Fruit fly (Drosophila melanogaster) whole organism, embryonic: ENCODE results near the gene CG12301.

Experiments used
- B-H1 ChIP-seq: fragments of 200-800 bp; sonication (Bioruptor generic); IDR thresholded peaks from 3 replicates; pipeline ENCODE4 v1.3.6; 2022; ENCODE audit warnings: missing biosample characterization, missing genetic modification characterization
- Blimp-1 ChIP-seq: fragments of 200-800 bp; sonication (Bioruptor generic); optimal IDR thresholded peaks from 3 replicates; lab custom pipeline; 2018; ENCODE audit warnings: missing biosample characterization, missing genetic modification characterization, mild to moderate bottlenecking, moderate library complexity, missing genetic modification reagents
- Bteb2 ChIP-seq: fragments of 200-800 bp; sonication (Bioruptor generic); optimal IDR thresholded peaks from 2 replicates; lab custom pipeline; 2016; ENCODE audit warnings: missing biosample characterization, missing genetic modification characterization
- CG12299 ChIP-seq: fragments of 200-800 bp; sonication (Bioruptor generic); optimal IDR thresholded peaks from 2 replicates; lab custom pipeline; 2018; ENCODE audit warnings: missing biosample characterization, mild to moderate bottlenecking, missing genetic modification characterization
- CG1233 ChIP-seq: fragments of 200-800 bp; sonication (Bioruptor generic); optimal IDR thresholded peaks from 4 replicates; lab custom pipeline; 2018; ENCODE audit warnings: missing biosample characterization, mild to moderate bottlenecking, missing genetic modification characterization
- CG13624 ChIP-seq: fragments of 200-800 bp; sonication (Bioruptor generic); optimal IDR thresholded peaks from 2 replicates; lab custom pipeline; 2016; ENCODE audit warnings: missing biosample characterization, missing genetic modification characterization
- CG14050 ChIP-seq: fragments of 200-800 bp; sonication (Bioruptor generic); IDR thresholded peaks from 3 replicates; pipeline ENCODE4 v1.3.6; 2022; ENCODE audit warnings: missing biosample characterization, missing genetic modification characterization
- CG14710 ChIP-seq: fragments of 200-800 bp; sonication (Bioruptor generic); optimal IDR thresholded peaks from 3 replicates; lab custom pipeline; 2019; ENCODE audit warnings: missing biosample characterization, mild to moderate bottlenecking, missing genetic modification characterization, moderate library complexity
- CG16863 ChIP-seq: fragments of 200-800 bp; sonication (Bioruptor generic); optimal IDR thresholded peaks from 3 replicates; lab custom pipeline; 2016; ENCODE audit warnings: missing biosample characterization, missing genetic modification characterization
- CG2120 ChIP-seq: fragments of 200-800 bp; sonication (Bioruptor generic); optimal IDR thresholded peaks from 3 replicates; lab custom pipeline; 2016; ENCODE audit warnings: missing biosample characterization, missing genetic modification characterization
- CG32532 ChIP-seq: fragments of 200-800 bp; sonication (Bioruptor generic); IDR thresholded peaks from 2 replicates; pipeline ENCODE4 v1.3.6; 2022; ENCODE audit warnings: missing biosample characterization, missing genetic modification characterization
- CG34422 ChIP-seq: fragments of 200-800 bp; sonication (Bioruptor generic); IDR thresholded peaks from 3 replicates; pipeline ENCODE4 v1.3.6; 2022; ENCODE audit warnings: missing biosample characterization, missing genetic modification characterization
- CG4730 ChIP-seq: fragments of 200-800 bp; sonication (Bioruptor generic); IDR thresholded peaks from 2 replicates; pipeline ENCODE4 v1.3.6; 2022; ENCODE audit warnings: missing biosample characterization, missing genetic modification characterization
- CG4854 ChIP-seq: fragments of 200-800 bp; sonication (Bioruptor generic); optimal IDR thresholded peaks from 2 replicates; lab custom pipeline; 2016; ENCODE audit warnings: missing biosample characterization, missing genetic modification characterization, inconsistent platforms
- CG6654 ChIP-seq: fragments of 200-800 bp; sonication (Bioruptor generic); optimal IDR thresholded peaks from 2 replicates; lab custom pipeline; 2017; ENCODE audit warnings: missing biosample characterization, mild to moderate bottlenecking, missing genetic modification characterization
- CG6689 ChIP-seq: fragments of 200-800 bp; sonication (Bioruptor generic); IDR thresholded peaks from 2 replicates; pipeline ENCODE4 v1.3.6; 2022; ENCODE audit warnings: missing biosample characterization, missing genetic modification characterization
- CG8388 ChIP-seq: fragments of 200-800 bp; sonication (Bioruptor generic); optimal IDR thresholded peaks from 2 replicates; lab custom pipeline; 2019; ENCODE audit warnings: missing biosample characterization, mild to moderate bottlenecking, missing genetic modification characterization, moderate library complexity
- CG8765 ChIP-seq: fragments of 200-800 bp; sonication (Bioruptor generic); IDR thresholded peaks from 2 replicates; pipeline ENCODE4 v1.3.6; 2022; ENCODE audit warnings: missing biosample characterization, missing genetic modification characterization
- CG8944 ChIP-seq: fragments of 200-800 bp; sonication (Bioruptor generic); optimal IDR thresholded peaks from 3 replicates; lab custom pipeline; 2016; ENCODE audit warnings: missing biosample characterization, missing genetic modification characterization
- D19A ChIP-seq: fragments of 200-800 bp; optimal IDR thresholded peaks from 3 replicates; lab custom pipeline; 2019; ENCODE audit warnings: missing biosample characterization, mild to moderate bottlenecking, missing genetic modification characterization, moderate library complexity
- Ets97D ChIP-seq: fragments of 200-800 bp; sonication (Bioruptor generic); optimal IDR thresholded peaks from 3 replicates; lab custom pipeline; 2016; ENCODE audit warnings: missing biosample characterization, missing genetic modification characterization
- Hr51 ChIP-seq, 2 experiments: fragments of 200-800 bp; sonication (Bioruptor generic); optimal IDR thresholded peaks; 2 replicates in 1 of 2; 3 replicates in 1 of 2; lab custom pipeline; 2016 to 2018; ENCODE audit warnings: missing biosample characterization in 2 of 2, missing genetic modification characterization in 2 of 2, mild to moderate bottlenecking in 1 of 2, moderate library complexity in 1 of 2
- Mrtf ChIP-seq: fragments of 200-800 bp; sonication (Bioruptor generic); IDR thresholded peaks from 3 replicates; pipeline ENCODE4 v1.3.6; 2022; ENCODE audit warnings: missing biosample characterization, missing genetic modification characterization
- Rfx ChIP-seq: fragments of 200-800 bp; sonication (Bioruptor generic); IDR thresholded peaks from 2 replicates; pipeline ENCODE4 v1.3.6; 2022; ENCODE audit warnings: missing biosample characterization, missing genetic modification characterization
- Six4 ChIP-seq: fragments of 200-800 bp; sonication (Bioruptor generic); optimal IDR thresholded peaks from 2 replicates; lab custom pipeline; 2016; ENCODE audit warnings: missing biosample characterization, missing genetic modification characterization
- Sox102F ChIP-seq: fragments of 200-800 bp; sonication (Bioruptor generic); optimal IDR thresholded peaks from 2 replicates; lab custom pipeline; 2018; ENCODE audit warnings: missing biosample characterization, mild to moderate bottlenecking, missing genetic modification characterization, moderate library complexity
- Xrp1 ChIP-seq: fragments of 200-800 bp; sonication (Bioruptor generic); IDR thresholded peaks from 2 replicates; pipeline ENCODE4 v1.3.6; 2022; ENCODE audit warnings: missing biosample characterization, missing genetic modification characterization
- ase ChIP-seq: fragments of 200-800 bp; sonication (Bioruptor generic); IDR thresholded peaks from 3 replicates; pipeline ENCODE4 v1.3.6; 2022; ENCODE audit warnings: missing biosample characterization, missing genetic modification characterization
- bcd ChIP-seq: fragments of 200-800 bp; sonication (Bioruptor generic); optimal IDR thresholded peaks from 2 replicates; lab custom pipeline; 2017; ENCODE audit warnings: missing biosample characterization, mild to moderate bottlenecking, missing genetic modification characterization
- bsh ChIP-seq, 2 experiments: fragments of 200-800 bp; sonication (Bioruptor generic); optimal IDR thresholded peaks; 2 replicates each; lab custom pipeline; 2017 to 2018; ENCODE audit warnings: mild to moderate bottlenecking in 2 of 2, missing biosample characterization in 2 of 2, missing genetic modification characterization in 2 of 2, moderate library complexity in 1 of 2
- chm ChIP-seq: fragments of 200-800 bp; sonication (Bioruptor generic); IDR thresholded peaks from 2 replicates; pipeline ENCODE4 v1.3.6; 2022; ENCODE audit warnings: missing biosample characterization, missing genetic modification characterization
- ci ChIP-seq: fragments of 200-800 bp; sonication (Bioruptor generic); IDR thresholded peaks from 3 replicates; pipeline ENCODE4 v1.3.6; 2022; ENCODE audit warnings: missing biosample characterization, missing genetic modification characterization
- dysf ChIP-seq: fragments of 200-800 bp; sonication (Bioruptor generic); IDR thresholded peaks from 3 replicates; pipeline ENCODE4 v1.3.6; 2022; ENCODE audit warnings: missing biosample characterization, missing genetic modification characterization
- gem ChIP-seq: fragments of 200-800 bp; sonication (Bioruptor generic); optimal IDR thresholded peaks from 2 replicates; lab custom pipeline; 2019; ENCODE audit warnings: missing biosample characterization, mild to moderate bottlenecking, missing genetic modification characterization, moderate library complexity
- gfzf ChIP-seq: fragments of 200-800 bp; sonication (Bioruptor generic); optimal IDR thresholded peaks from 2 replicates; lab custom pipeline; 2016; ENCODE audit warnings: missing biosample characterization, mild to moderate bottlenecking, missing genetic modification characterization, moderate library complexity
- grn ChIP-seq: fragments of 200-800 bp; sonication (Bioruptor generic); optimal IDR thresholded peaks from 3 replicates; lab custom pipeline; 2017; ENCODE audit warnings: missing biosample characterization, missing genetic modification characterization
- hbn ChIP-seq: fragments of 200-800 bp; sonication (Bioruptor generic); IDR thresholded peaks from 2 replicates; pipeline ENCODE4 v1.3.6; 2022; ENCODE audit warnings: missing biosample characterization, missing genetic modification characterization; ENCODE audit not compliant: partially characterized antibody
- hkb ChIP-seq, 2 experiments: fragments of 200-800 bp in 1 of 2; fragments of >200 bp in 1 of 2; sonication (Bioruptor generic) in 1 of 2; IDR thresholded peaks in 1 of 2; optimal IDR thresholded peaks in 1 of 2; 2 replicates each; pipeline versions ENCODE4 v1.3.6 to Lab custom; 2017 to 2022; ENCODE audit warnings: missing biosample characterization in 1 of 2, missing genetic modification characterization in 1 of 2
- lab ChIP-seq: fragments of 200-800 bp; sonication (Bioruptor generic); optimal IDR thresholded peaks from 3 replicates; lab custom pipeline; 2017; ENCODE audit warnings: missing biosample characterization, missing genetic modification characterization, mild to moderate bottlenecking, moderate library complexity, missing genetic modification reagents
- lmd ChIP-seq: fragments of 200-800 bp; sonication (Bioruptor generic); IDR thresholded peaks from 2 replicates; pipeline ENCODE4 v1.3.6; 2022; ENCODE audit warnings: missing biosample characterization, missing genetic modification characterization
- nerfin-2 ChIP-seq: fragments of 200-800 bp; sonication (Bioruptor generic); IDR thresholded peaks from 2 replicates; pipeline ENCODE4 v1.3.6; 2022; ENCODE audit warnings: missing biosample characterization, missing genetic modification characterization; ENCODE audit not compliant: partially characterized antibody
- prd ChIP-seq, 3 experiments: fragments of >200 bp in 2 of 3; fragments of 200-800 bp in 1 of 3; sonication (Bioruptor generic) in 1 of 3; optimal IDR thresholded peaks in 2 of 3; IDR thresholded peaks in 1 of 3; 2 replicates in 2 of 3; 3 replicates in 1 of 3; pipeline versions ENCODE4 v1.3.6 to Lab custom; 2017 to 2022; ENCODE audit warnings: missing biosample characterization in 1 of 3, missing genetic modification characterization in 1 of 3
- ranshi ChIP-seq: fragments of 200-800 bp; sonication (Bioruptor generic); IDR thresholded peaks from 2 replicates; pipeline ENCODE4 v1.3.6; 2022; ENCODE audit warnings: missing biosample characterization, missing genetic modification characterization
- row ChIP-seq: fragments of 200-800 bp; sonication (Bioruptor generic); IDR thresholded peaks from 3 replicates; pipeline ENCODE4 v1.3.6; 2022; ENCODE audit warnings: missing biosample characterization, missing genetic modification characterization
- sens ChIP-seq: fragments of 200-800 bp; sonication (Bioruptor generic); peaks from one replicate; lab custom pipeline; 2016; ENCODE audit warnings: missing biosample characterization, missing genetic modification characterization
- so ChIP-seq: fragments of 200-800 bp; sonication (Bioruptor generic); IDR thresholded peaks from 3 replicates; pipeline ENCODE4 v1.3.6; 2022; ENCODE audit warnings: missing biosample characterization, missing genetic modification characterization
- stc ChIP-seq: fragments of 200-800 bp; sonication (Bioruptor generic); IDR thresholded peaks from 2 replicates; pipeline ENCODE4 v1.3.6; 2022; ENCODE audit warnings: missing biosample characterization, missing genetic modification characterization

CG12301 gene

dm6 chr3L:15594093-15594653, 13.6 kb downstream of the CG12301 start (continued):
- TF ChIP-seq CG34422 (GFP tag; lab: Robert Waterston, UW) = no peak
- TF ChIP-seq CG6654 (GFP tag; lab: Kevin White, UChicago) = no peak
- TF ChIP-seq gfzf (GFP tag; lab: Kevin White, UChicago) = no peak
- no peak for TF ChIP-seq CG4854 (GFP tag; lab: Kevin White, UChicago)
- no peak for TF ChIP-seq CG8944
- TF ChIP-seq Xrp1 (GFP tag; lab: Robert Waterston, UW) = no peak
- no peak for TF ChIP-seq hbn (GFP tag; lab: Robert Waterston, UW)
- no peak for TF ChIP-seq Mrtf (GFP tag; lab: Robert Waterston, UW)
- TF ChIP-seq bsh (GFP tag; optimal IDR thresholded peaks at IDR 0.05; lab: Kevin White, UChicago) = no peak
- no peak for TF ChIP-seq Ets97D
- TF ChIP-seq B-H1 (GFP tag; lab: Robert Waterston, UW) = no peak

- TF ChIP-seq Bteb2 (GFP tag; lab: Kevin White, UChicago) (no peak), gem (tag; lab: Kevin White, UChicago) (peak; percentile 31), prd (optimal IDR thresholded peaks at IDR 0.05; lab: Kevin White, UChicago) (no peak), prd (GFP tag; IDR thresholded peaks at IDR 0.05; lab: Robert Waterston, UW) (0 out of 3 replicates have a peak, but pooled peaks have one; percentile 26), Rfx (GFP tag; lab: Robert Waterston, UW) (peak; percentile 14; the same call in 1 of the 2 replicates), ranshi (GFP tag; lab: Robert Waterston, UW) (peak; percentile 44; the same call in 1 of the 2 replicates), CG8765 (no peak), lmd (GFP tag; lab: Robert Waterston, UW) (peak; percentile 24), bcd (GFP tag; lab: Kevin White, UChicago) (no peak), CG2120 (GFP tag; lab: Kevin White, UChicago) (peak; percentile 42), Sox102F (GFP tag; lab: Kevin White, UChicago) (peak; percentile 14), lab (GFP tag; lab: Kevin White, UChicago) (peak; percentile 29), Blimp-1 (GFP tag; lab: Kevin White, UChicago) (peak; percentile 9), CG32532 (GFP tag; lab: Robert Waterston, UW) (no peak), Hr51 (GFP tag; optimal IDR thresholded peaks at IDR 0.05; lab: Kevin White, UChicago) (peak in 1 of 2 experiments; percentile 29), grn (GFP tag; lab: Kevin White, UChicago) (peak; percentile 46), so (0 out of 3 replicates have a peak, but pooled peaks have one; percentile 26), nerfin-2 (GFP tag; lab: Robert Waterston, UW) (no peak), stc (GFP tag; lab: Robert Waterston, UW) (no peak), CG14710 (tag; lab: Kevin White, UChicago) (peak; percentile 20), CG4730 (no peak), hkb (optimal IDR thresholded peaks at IDR 0.05; lab: Kevin White, UChicago) (no peak), hkb (GFP tag; IDR thresholded peaks at IDR 0.05; lab: Robert Waterston, UW) (0 out of 2 replicates have a peak, but pooled peaks have one; percentile 10), CG13624 (GFP tag; lab: Kevin White, UChicago) (no peak), CG8388 (GFP tag; lab: Kevin White, UChicago) (peak; percentile 3), CG12299 (tag; lab: Kevin White, UChicago) (no peak), Six4 (GFP tag; lab: Kevin White, UChicago) (no peak), CG6689 (GFP tag; lab: Robert Waterston, UW) (0 out of 2 replicates have a peak, but pooled peaks have one; percentile 13), ase (GFP tag; lab: Robert Waterston, UW) (no peak), row (GFP tag; lab: Robert Waterston, UW) (peak; percentile 52; the same call in 2 of the 3 replicates), chm (GFP tag; lab: Robert Waterston, UW) (0 out of 2 replicates have a peak, but pooled peaks have one; percentile 20), bsh (GFP tag; optimal IDR thresholded peaks at IDR 0.05; lab: Kevin White, UChicago) (peak in 1 of 2 experiments; percentile 29), CG16863 (GFP tag; lab: Kevin White, UChicago) (peak; percentile 15), D19A (tag; lab: Kevin White, UChicago) (peak; percentile 52), dysf (GFP tag; lab: Robert Waterston, UW) (no peak), CG14050 (GFP tag; lab: Robert Waterston, UW) (0 out of 3 replicates have a peak, but pooled peaks have one; percentile 27), sens (GFP tag; lab: Kevin White, UChicago) (peak; percentile 68), ci (GFP tag; lab: Robert Waterston, UW) (0 out of 3 replicates have a peak, but pooled peaks have one; percentile 39), CG1233 (GFP tag; lab: Kevin White, UChicago) (no peak)
These were observed 14.7 kb downstream of the CG12301 start for dm6 chr3L:15595175-15595724.
